Worm (Caenorhabditis elegans): ENCODE results near the gene F29F11.20.

DNA sequence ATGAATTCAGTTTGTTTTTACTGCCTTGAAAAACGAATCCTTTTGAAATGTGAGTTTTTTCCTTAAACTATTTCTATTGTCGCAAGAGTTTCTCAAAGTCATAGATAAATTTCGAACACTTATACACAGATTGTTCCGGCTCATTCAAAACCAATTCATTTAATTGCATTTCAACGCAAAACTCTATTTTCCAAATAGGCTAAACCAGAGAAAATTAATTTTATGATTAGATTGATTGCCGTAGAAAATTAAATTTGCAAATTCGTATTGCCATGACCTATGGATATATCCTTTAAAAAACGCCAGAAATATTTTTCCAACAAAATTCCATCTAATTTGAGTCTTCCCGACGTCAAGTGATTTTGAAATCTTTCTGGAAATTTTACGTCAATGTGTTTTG lies 11.7 kb upstream of the F29F11.20 start:
- no peak for TF ChIP-seq unc-39 (tag; optimal IDR thresholded peaks at IDR 0.05)
- no peak for TF ChIP-seq set-16 (GFP tag; IDR thresholded peaks at IDR 0.05)
- no peak for TF ChIP-seq ama-1 (optimal IDR thresholded peaks at IDR 0.05)
- no peak for TF ChIP-seq Y75B8A.6 (GFP tag; IDR thresholded peaks at IDR 0.05)
- TF ChIP-seq dmd-6 (GFP tag; IDR thresholded peaks at IDR 0.05) = no peak
- no peak for TF ChIP-seq nhr-25 (tag; optimal IDR thresholded peaks at IDR 0.05; ENCODE audit: borderline replicate concordance, insufficient read depth)
- no peak for TF ChIP-seq dpl-1 (GFP tag; optimal IDR thresholded peaks at IDR 0.05)
